Worm (Caenorhabditis elegans) whole organism, late embryonic: Measurements from ENCODE around the gene wrm-1.

Experiments used
- ahr-1 ChIP-seq: sonication (generic microtip); optimal IDR thresholded peaks from 2 replicates; lab custom pipeline; 2016; ENCODE audit warnings: missing genetic modification characterization, missing compliant biosample characterization
- ceh-14 ChIP-seq: sonication (generic microtip); optimal IDR thresholded peaks from 2 replicates; lab custom pipeline; 2016; ENCODE audit warnings: missing genotype, missing genetic modification characterization, missing compliant biosample characterization
- elt-2 ChIP-seq: sonication (generic microtip); optimal IDR thresholded peaks from 2 replicates; lab custom pipeline; 2016; ENCODE audit warnings: missing genetic modification reagents, missing genetic modification characterization, missing compliant biosample characterization
- hlh-13 ChIP-seq: fragments of 200-800 bp; sonication (Bioruptor generic); optimal IDR thresholded peaks from 2 replicates; lab custom pipeline; 2018; ENCODE audit warnings: mild to moderate bottlenecking, missing genetic modification characterization, missing compliant biosample characterization
- pha-4 ChIP-seq: fragments of 150-350 bp; optimal IDR thresholded peaks from 2 replicates; lab custom pipeline; 2018; ENCODE audit warnings: missing biosample characterization, missing genetic modification reagents, missing genetic modification characterization
- sox-4 ChIP-seq: sonication (generic microtip); optimal IDR thresholded peaks from 2 replicates; lab custom pipeline; 2017; ENCODE audit warnings: mild to moderate bottlenecking, missing genetic modification characterization, inconsistent platforms, missing compliant biosample characterization
- zip-5 ChIP-seq: sonication (generic microtip); optimal IDR thresholded peaks from 2 replicates; lab custom pipeline; 2016; ENCODE audit warnings: missing genetic modification characterization, missing compliant biosample characterization

DNA sequence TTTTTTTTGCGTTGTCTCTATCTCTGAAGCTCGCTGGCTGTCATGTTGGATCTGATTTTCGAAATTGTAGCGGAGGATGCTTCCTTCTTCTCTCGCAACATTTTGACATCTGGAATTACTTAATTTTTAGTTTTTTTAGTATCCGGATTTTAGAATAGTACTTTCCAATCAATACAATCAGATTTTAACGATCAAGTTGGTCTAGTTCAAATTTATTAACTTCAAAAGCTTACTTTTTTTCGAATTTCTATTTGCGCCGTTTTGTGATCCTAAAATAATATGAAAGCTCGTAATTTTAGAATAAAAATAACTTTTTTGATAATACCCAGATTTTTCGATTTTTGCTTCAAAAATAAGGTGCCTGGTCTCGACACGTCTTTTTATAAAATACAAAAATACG is 12.6 kb upstream of the wrm-1 start, which contains the start of gene B0336.12:
- no peak for TF ChIP-seq hlh-13 (GFP tag; lab: Kevin White, UChicago)
- TF ChIP-seq ahr-1 (tag; lab: Kevin White, UChicago): no peak
- TF ChIP-seq elt-2 (tag; lab: Kevin White, UChicago): no peak
- no peak for TF ChIP-seq zip-5 (tag; lab: Kevin White, UChicago)
- no peak for TF ChIP-seq pha-4 (tag; lab: Kevin White, UChicago)
- TF ChIP-seq sox-4 (tag; lab: Kevin White, UChicago): no peak
- no peak for TF ChIP-seq ceh-14 (tag; lab: Kevin White, UChicago)
